Worm (Caenorhabditis elegans): ENCODE results near the gene F26F4.2.

DNA sequence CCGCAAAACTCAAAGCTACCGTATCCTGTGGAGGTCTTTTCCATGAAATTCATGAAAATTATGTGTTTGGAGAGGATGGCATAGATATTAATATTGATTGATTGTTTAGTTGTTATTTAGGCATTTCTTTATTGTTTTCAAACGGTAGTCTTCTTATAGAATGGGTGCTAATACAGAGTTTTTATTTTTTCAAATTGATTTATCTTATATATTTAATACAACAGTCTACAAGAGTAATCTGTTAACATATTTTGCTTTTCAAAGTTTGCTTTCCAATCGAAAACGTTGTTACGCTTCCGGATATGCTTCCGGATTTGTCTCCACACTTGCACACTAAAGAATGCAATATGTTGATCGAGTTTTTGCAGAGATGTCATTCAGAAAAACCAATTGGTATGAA, 44.3 kb upstream of the F26F4.2 start, which contains the start of gene C35D10.17:
- TF ChIP-seq ama-1 (optimal IDR thresholded peaks at IDR 0.05) (no peak), hmg-4 (GFP tag; optimal IDR thresholded peaks at IDR 0.05) (no peak), tbx-11 (GFP tag; IDR thresholded peaks at IDR 0.05) (no peak), F13C5.2 (tag; optimal IDR thresholded peaks at IDR 0.05) (no peak), B0310.2 (tag; optimal IDR thresholded peaks at IDR 0.05) (no peak)
